Worm (Caenorhabditis elegans): Measurements from ENCODE around the gene K02A6.3.
A peak's percentile ranks its signal among the peaks of the same experiment; 100 is the strongest.

The K02A6.3 gene

DNA sequence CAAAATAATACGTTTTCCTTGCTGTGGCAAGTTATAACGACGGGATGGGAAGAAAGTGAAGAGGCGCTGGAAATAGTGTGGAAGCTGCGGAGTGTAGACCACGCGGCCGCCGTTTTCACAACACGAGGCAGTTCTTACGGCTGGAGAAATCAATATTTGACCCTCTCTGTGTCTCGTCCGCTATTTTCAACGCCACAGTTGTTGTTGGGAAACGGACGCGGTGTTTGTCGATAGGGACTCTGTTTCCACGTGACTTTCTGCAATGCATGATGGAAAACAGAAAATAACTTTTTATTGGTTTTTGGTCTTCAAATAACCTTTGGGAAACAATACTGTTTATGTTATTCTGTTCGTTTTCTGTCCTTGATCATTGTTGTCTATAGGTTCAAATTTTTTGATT, at the start of gene K02A6.3 (continued):
- TF ChIP-seq Y79H2A.3 (GFP tag; conservative IDR thresholded peaks at IDR 0.05) (no peak), Y95B8A.8 (GFP tag; IDR thresholded peaks at IDR 0.05) (peak; percentile 57; the same call in 1 of the 2 replicates), madf-6 (GFP tag; IDR thresholded peaks at IDR 0.05) (no peak), ztf-22 (GFP tag; optimal IDR thresholded peaks at IDR 0.05) (peak; percentile 77), egl-18 (GFP tag; IDR thresholded peaks at IDR 0.05) (no peak), lsy-27 (tag; optimal IDR thresholded peaks at IDR 0.05; ENCODE audit: borderline replicate concordance, insufficient read depth) (no peak), somi-1 (GFP tag; optimal IDR thresholded peaks at IDR 0.05) (peak; percentile 86), fkh-3 (tag; optimal IDR thresholded peaks at IDR 0.05) (no peak), tlf-1 (GFP tag; optimal IDR thresholded peaks at IDR 0.05) (peak; percentile 66), cebp-1 (GFP tag; IDR thresholded peaks at IDR 0.05) (peak; percentile 67; the same call in 1 of the 2 replicates), cebp-1 (tag; optimal IDR thresholded peaks at IDR 0.05) (peak; percentile 93), repo-1 (tag; optimal IDR thresholded peaks at IDR 0.05) (peak; percentile 57), egrh-3 (GFP tag; IDR thresholded peaks at IDR 0.05) (peak; percentile 39; the same call in 1 of the 2 replicates), F23B12.7 (tag; optimal IDR thresholded peaks at IDR 0.05; ENCODE audit: insufficient read depth) (peak; percentile 51), hlh-12 (tag; optimal IDR thresholded peaks at IDR 0.05) (no peak), aptf-3 (GFP tag; IDR thresholded peaks at IDR 0.05) (no peak), K11D2.4 (GFP tag; IDR thresholded peaks at IDR 0.05) (peak; percentile 63), egl-44 (GFP tag; IDR thresholded peaks at IDR 0.05) (peak; percentile 79), cebp-2 (GFP tag; IDR thresholded peaks at IDR 0.05) (no peak), lin-26 (GFP tag; IDR thresholded peaks at IDR 0.05) (peak; percentile 42; the same call in 1 of the 2 replicates), aptf-2 (GFP tag; conservative IDR thresholded peaks at IDR 0.05) (no peak), mcd-1 (GFP tag; IDR thresholded peaks at IDR 0.05) (peak; percentile 54), ztf-6 (GFP tag; IDR thresholded peaks at IDR 0.05) (no peak), sptf-2 (GFP tag; optimal IDR thresholded peaks at IDR 0.05) (no peak), unc-62 (GFP tag; optimal IDR thresholded peaks at IDR 0.05) (peak; percentile 15), nfya-2 (GFP tag; IDR thresholded peaks at IDR 0.05) (no peak), lag-1 (GFP tag; IDR thresholded peaks at IDR 0.05) (no peak), akir-1 (GFP tag; optimal IDR thresholded peaks at IDR 0.05) (no peak), madf-3 (GFP tag; IDR thresholded peaks at IDR 0.05) (0 out of 2 replicates have a peak, but pooled peaks have one; percentile 37), C06A6.2 (GFP tag; conservative IDR thresholded peaks at IDR 0.05) (peak; percentile 82)

DNA sequence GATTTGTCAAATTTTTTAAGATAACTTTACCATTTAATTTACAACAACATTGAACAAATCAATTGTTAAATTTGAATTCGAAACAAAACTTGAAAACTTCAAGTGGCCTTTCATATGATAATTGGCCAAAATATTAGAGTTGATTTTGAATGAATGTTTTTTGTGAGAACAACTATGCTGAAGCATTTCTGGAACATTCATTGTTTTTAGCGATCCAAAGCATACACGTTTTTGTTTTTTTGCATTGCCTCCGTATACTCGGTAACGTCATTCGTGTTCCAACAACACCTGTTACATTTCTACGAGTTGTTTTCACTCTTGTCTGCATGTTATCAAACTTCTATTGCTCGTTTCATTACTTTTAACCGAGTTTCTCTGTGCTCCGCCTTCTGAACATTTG, 45.3 kb upstream of the K02A6.3 start:
- TF ChIP-seq rcor-1 (GFP tag; IDR thresholded peaks at IDR 0.05), result no peak
- no peak for TF ChIP-seq nhr-120 (GFP tag; IDR thresholded peaks at IDR 0.05)
- no peak for TF ChIP-seq madf-6 (GFP tag; IDR thresholded peaks at IDR 0.05)
- TF ChIP-seq lir-1 (GFP tag; conservative IDR thresholded peaks at IDR 0.05), result no peak
- TF ChIP-seq Y56A3A.18 (GFP tag; IDR thresholded peaks at IDR 0.05), result no peak
- TF ChIP-seq ztf-28 (GFP tag; IDR thresholded peaks at IDR 0.05), result no peak
- no peak for TF ChIP-seq F10E7.11 (tag; optimal IDR thresholded peaks at IDR 0.05)
- TF ChIP-seq nfya-1 (tag; optimal IDR thresholded peaks at IDR 0.05; ENCODE audit: borderline replicate concordance, insufficient read depth), result no peak
- TF ChIP-seq let-526 (GFP tag; IDR thresholded peaks at IDR 0.05), result no peak

DNA sequence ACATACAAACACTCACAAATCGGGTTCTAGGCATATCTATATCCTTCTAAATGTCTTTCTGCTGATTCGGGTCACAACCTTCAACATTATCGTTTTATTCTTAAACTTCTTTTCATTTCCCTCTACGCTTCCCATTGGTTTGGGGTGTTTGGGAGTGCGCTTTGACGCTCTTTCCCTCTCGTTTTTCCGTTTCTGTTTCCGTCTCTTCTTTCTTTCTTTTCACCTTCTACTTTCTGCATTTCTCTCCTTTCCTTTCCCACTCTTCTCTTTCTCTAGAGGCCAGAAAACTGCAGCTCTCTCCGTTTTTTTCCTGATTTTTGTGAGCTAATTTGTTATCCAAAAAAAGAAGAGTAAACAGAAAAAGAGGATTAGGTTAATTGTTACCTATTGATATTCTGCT, 44.6 kb upstream of the K02A6.3 start:
- TF ChIP-seq ceh-27 (GFP tag; optimal IDR thresholded peaks at IDR 0.05), result no peak
- no peak for TF ChIP-seq B0336.3 (GFP tag; IDR thresholded peaks at IDR 0.05)
- TF ChIP-seq gei-17 (GFP tag; optimal IDR thresholded peaks at IDR 0.05), result no peak
- TF ChIP-seq ztf-26 (tag; optimal IDR thresholded peaks at IDR 0.05), result no peak
- TF ChIP-seq mxl-1 (tag; optimal IDR thresholded peaks at IDR 0.05), result no peak
- no peak for TF ChIP-seq lin-35 (GFP tag; optimal IDR thresholded peaks at IDR 0.05)
- TF ChIP-seq F37B4.10 (GFP tag; IDR thresholded peaks at IDR 0.05), result no peak
- TF ChIP-seq ccch-3 (GFP tag; optimal IDR thresholded peaks at IDR 0.05), result no peak
- TF ChIP-seq mel-28 (tag; optimal IDR thresholded peaks at IDR 0.05; ENCODE audit: borderline replicate concordance), result no peak
- no peak for TF ChIP-seq hlh-26 (GFP tag; conservative IDR thresholded peaks at IDR 0.05)
- TF ChIP-seq nhr-27 (tag; optimal IDR thresholded peaks at IDR 0.05), result no peak

All from whole organism, young adult.